Fruit fly (Drosophila melanogaster) whole organism, embryonic: ENCODE data around the gene ppk17.

Experiments
- BtbVII ChIP-seq: fragments of 200-800 bp; sonication (Bioruptor generic); optimal IDR thresholded peaks from 3 replicates; lab custom pipeline; 2017; ENCODE audit warnings: missing biosample characterization, mild to moderate bottlenecking, missing genetic modification characterization
- CG10274 ChIP-seq: fragments of 200-800 bp; sonication (Bioruptor generic); optimal IDR thresholded peaks from 3 replicates; lab custom pipeline; 2017; ENCODE audit warnings: missing biosample characterization, mild to moderate bottlenecking, missing genetic modification characterization
- CG10366 ChIP-seq: fragments of 200-800 bp; sonication (Bioruptor generic); IDR thresholded peaks from 2 replicates; pipeline ENCODE4 v1.3.6; 2022; ENCODE audit warnings: missing biosample characterization, missing genetic modification characterization
- CG10979 ChIP-seq: fragments of 200-800 bp; sonication (Bioruptor generic); optimal IDR thresholded peaks from 2 replicates; lab custom pipeline; 2018; ENCODE audit warnings: missing biosample characterization, mild to moderate bottlenecking, missing genetic modification characterization, moderate library complexity
- CG11456 ChIP-seq: fragments of 200-800 bp; sonication (Bioruptor generic); IDR thresholded peaks from 3 replicates; pipeline ENCODE4 v1.3.6; 2022; ENCODE audit warnings: missing biosample characterization, missing genetic modification characterization
- CG12769 ChIP-seq: fragments of 200-800 bp; sonication (Bioruptor generic); optimal IDR thresholded peaks from 2 replicates; lab custom pipeline; 2019; ENCODE audit warnings: missing biosample characterization, mild to moderate bottlenecking, missing genetic modification characterization, moderate library complexity
- CG13775 ChIP-seq: fragments of 200-800 bp; sonication (Bioruptor generic); optimal IDR thresholded peaks from 3 replicates; lab custom pipeline; 2017; ENCODE audit warnings: missing biosample characterization, mild to moderate bottlenecking, missing genetic modification characterization
- CG17328 ChIP-seq: fragments of 200-800 bp; sonication (Bioruptor generic); IDR thresholded peaks from 2 replicates; pipeline ENCODE4 v1.3.6; 2022; ENCODE audit warnings: missing biosample characterization, missing genetic modification characterization
- CG17385 ChIP-seq: fragments of 200-800 bp; sonication (Bioruptor generic); optimal IDR thresholded peaks from 3 replicates; lab custom pipeline; 2018; ENCODE audit warnings: missing biosample characterization, mild to moderate bottlenecking, missing genetic modification characterization
- CG18476 ChIP-seq: fragments of 200-800 bp; sonication (Bioruptor generic); optimal IDR thresholded peaks from 2 replicates; lab custom pipeline; 2016; ENCODE audit warnings: missing biosample characterization, mild to moderate bottlenecking, missing genetic modification characterization
- CG3163 ChIP-seq: fragments of 200-800 bp; sonication (Bioruptor generic); optimal IDR thresholded peaks from 3 replicates; lab custom pipeline; 2016; ENCODE audit warnings: missing biosample characterization, missing genetic modification characterization
- CG3726 ChIP-seq: fragments of 200-800 bp; sonication (Bioruptor generic); IDR thresholded peaks from 3 replicates; pipeline ENCODE4, ENCODE4 v1.3.6; 2022; ENCODE audit warnings: missing biosample characterization, missing genetic modification characterization
- CG4730 ChIP-seq: fragments of 200-800 bp; sonication (Bioruptor generic); IDR thresholded peaks from 2 replicates; pipeline ENCODE4 v1.3.6; 2022; ENCODE audit warnings: missing biosample characterization, missing genetic modification characterization
- CG6272 ChIP-seq: fragments of 200-800 bp; sonication (Bioruptor generic); IDR thresholded peaks from 2 replicates; pipeline ENCODE4 v1.3.6; 2022; ENCODE audit warnings: missing biosample characterization, missing genetic modification characterization
- CG7963 ChIP-seq: fragments of 200-800 bp; sonication (Bioruptor generic); IDR thresholded peaks from 3 replicates; pipeline ENCODE4 v1.3.6; 2022; ENCODE audit warnings: missing biosample characterization, missing genetic modification characterization; ENCODE audit not compliant: partially characterized antibody
- CG8290 ChIP-seq, 3 experiments: fragments of 200-800 bp; sonication (Bioruptor generic); optimal IDR thresholded peaks; 2 replicates each; lab custom pipeline; 2016 to 2019; ENCODE audit warnings: missing biosample characterization in 3 of 3, missing genetic modification characterization in 3 of 3, mild to moderate bottlenecking in 2 of 3, moderate library complexity in 1 of 3
- Camta ChIP-seq: fragments of 200-800 bp; sonication (Bioruptor generic); optimal IDR thresholded peaks from 2 replicates; lab custom pipeline; 2016; ENCODE audit warnings: missing biosample characterization, missing genetic modification characterization
- CrebB ChIP-seq: fragments of 200-800 bp; sonication (Bioruptor generic); optimal IDR thresholded peaks from 3 replicates; lab custom pipeline; 2018; ENCODE audit warnings: missing biosample characterization, mild to moderate bottlenecking, missing genetic modification characterization
- Dad ChIP-seq: fragments of 200-800 bp; sonication (Bioruptor generic); optimal IDR thresholded peaks from 3 replicates; lab custom pipeline; 2016; ENCODE audit warnings: missing biosample characterization, missing genetic modification characterization
- Drgx ChIP-seq: fragments of 200-800 bp; sonication (Bioruptor generic); IDR thresholded peaks from 2 replicates; pipeline ENCODE4 v1.3.6; 2022; ENCODE audit warnings: missing biosample characterization, missing genetic modification characterization
- H2.0 ChIP-seq: fragments of 200-800 bp; sonication (Bioruptor generic); IDR thresholded peaks from 2 replicates; pipeline ENCODE4 v1.3.6; 2022; ENCODE audit warnings: missing biosample characterization, missing genetic modification characterization
- Hand ChIP-seq: fragments of 200-800 bp; sonication (Bioruptor generic); optimal IDR thresholded peaks from 2 replicates; lab custom pipeline; 2017; ENCODE audit warnings: mild to moderate bottlenecking, missing biosample characterization, missing genetic modification reagents, missing genetic modification characterization
- Hey ChIP-seq: fragments of 200-800 bp; sonication (Bioruptor generic); optimal IDR thresholded peaks from 3 replicates; lab custom pipeline; 2018; ENCODE audit warnings: missing biosample characterization, mild to moderate bottlenecking, missing genetic modification characterization
- Jarid2 ChIP-seq: fragments of 200-800 bp; sonication (Bioruptor generic); optimal IDR thresholded peaks from 3 replicates; lab custom pipeline; 2017; ENCODE audit warnings: mild to moderate bottlenecking, missing biosample characterization, missing genetic modification reagents, missing genetic modification characterization
- Med ChIP-seq: fragments of 200-800 bp; sonication (Bioruptor generic); peaks from one replicate; lab custom pipeline; 2016; ENCODE audit warnings: missing biosample characterization, missing genetic modification characterization, mild to moderate bottlenecking, inconsistent platforms, moderate library complexity
- Oli ChIP-seq: fragments of 200-800 bp; sonication (Bioruptor generic); optimal IDR thresholded peaks from 2 replicates; lab custom pipeline; 2018; ENCODE audit warnings: missing biosample characterization, mild to moderate bottlenecking, missing genetic modification characterization, moderate library complexity
- Rfx ChIP-seq: fragments of 200-800 bp; sonication (Bioruptor generic); IDR thresholded peaks from 2 replicates; pipeline ENCODE4 v1.3.6; 2022; ENCODE audit warnings: missing biosample characterization, missing genetic modification characterization
- Tbp ChIP-seq: fragments of >200 bp; optimal IDR thresholded peaks from 2 replicates; lab custom pipeline; 2018; ENCODE audit warnings: missing biosample characterization, missing genetic modification characterization
- ase ChIP-seq: fragments of 200-800 bp; sonication (Bioruptor generic); IDR thresholded peaks from 3 replicates; pipeline ENCODE4 v1.3.6; 2022; ENCODE audit warnings: missing biosample characterization, missing genetic modification characterization
- bigmax ChIP-seq: fragments of 200-800 bp; sonication (Bioruptor generic); optimal IDR thresholded peaks from 2 replicates; lab custom pipeline; 2018; ENCODE audit warnings: missing biosample characterization, mild to moderate bottlenecking, missing genetic modification characterization
- chinmo ChIP-seq: fragments of 200-800 bp; sonication (Bioruptor generic); IDR thresholded peaks from 4 replicates; pipeline ENCODE4 v1.3.6; 2022; ENCODE audit warnings: missing biosample characterization, missing genetic modification characterization; ENCODE audit not compliant: partially characterized antibody
- crc ChIP-seq: fragments of 200-800 bp; sonication (Bioruptor generic); optimal IDR thresholded peaks from 2 replicates; lab custom pipeline; 2016; ENCODE audit warnings: missing biosample characterization, missing genetic modification characterization
- exex ChIP-seq: fragments of 200-800 bp; sonication (Bioruptor generic); optimal IDR thresholded peaks from 4 replicates; lab custom pipeline; 2018; ENCODE audit warnings: missing biosample characterization, mild to moderate bottlenecking, missing genetic modification characterization, moderate library complexity
- eyg ChIP-seq: fragments of 200-800 bp; sonication (Bioruptor generic); optimal IDR thresholded peaks from 3 replicates; lab custom pipeline; 2016; ENCODE audit warnings: missing biosample characterization, missing genetic modification characterization
- hbn ChIP-seq: fragments of 200-800 bp; sonication (Bioruptor generic); IDR thresholded peaks from 2 replicates; pipeline ENCODE4 v1.3.6; 2022; ENCODE audit warnings: missing biosample characterization, missing genetic modification characterization; ENCODE audit not compliant: partially characterized antibody
- hkb ChIP-seq, 2 experiments: fragments of 200-800 bp in 1 of 2; fragments of >200 bp in 1 of 2; sonication (Bioruptor generic) in 1 of 2; IDR thresholded peaks in 1 of 2; optimal IDR thresholded peaks in 1 of 2; 2 replicates each; pipeline versions ENCODE4 v1.3.6 to Lab custom; 2017 to 2022; ENCODE audit warnings: missing biosample characterization in 1 of 2, missing genetic modification characterization in 1 of 2
- ken ChIP-seq: fragments of 200-800 bp; sonication (Bioruptor generic); IDR thresholded peaks from 3 replicates; pipeline ENCODE4 v1.3.6; 2022; ENCODE audit warnings: missing biosample characterization, missing genetic modification characterization
- lab ChIP-seq: fragments of 200-800 bp; sonication (Bioruptor generic); optimal IDR thresholded peaks from 3 replicates; lab custom pipeline; 2017; ENCODE audit warnings: missing biosample characterization, missing genetic modification characterization, mild to moderate bottlenecking, moderate library complexity, missing genetic modification reagents
- lbe ChIP-seq: fragments of 200-800 bp; sonication (Bioruptor generic); optimal IDR thresholded peaks from 2 replicates; lab custom pipeline; 2016; ENCODE audit warnings: missing biosample characterization, mild to moderate bottlenecking, missing genetic modification characterization
- mirr ChIP-seq: fragments of 200-800 bp; sonication (Bioruptor generic); optimal IDR thresholded peaks from 3 replicates; lab custom pipeline; 2018; ENCODE audit warnings: missing biosample characterization, mild to moderate bottlenecking, missing genetic modification characterization
- nmo ChIP-seq: fragments of 200-800 bp; sonication (Bioruptor generic); optimal IDR thresholded peaks from 2 replicates; lab custom pipeline; 2018; ENCODE audit warnings: missing biosample characterization, mild to moderate bottlenecking, missing genetic modification characterization, moderate library complexity
- pho ChIP-seq: fragments of 200-800 bp; sonication (Bioruptor generic); optimal IDR thresholded peaks from 2 replicates; lab custom pipeline; 2016; ENCODE audit warnings: missing biosample characterization, missing genetic modification characterization
- pnt ChIP-seq: fragments of 200-800 bp; sonication (Bioruptor generic); optimal IDR thresholded peaks from 3 replicates; lab custom pipeline; 2016; ENCODE audit warnings: missing biosample characterization, missing genetic modification characterization
- sd ChIP-seq: fragments of 200-800 bp; sonication (Bioruptor generic); optimal IDR thresholded peaks from 3 replicates; lab custom pipeline; 2018; ENCODE audit warnings: missing biosample characterization, mild to moderate bottlenecking, missing genetic modification characterization, moderate library complexity
- so ChIP-seq: fragments of 200-800 bp; sonication (Bioruptor generic); IDR thresholded peaks from 3 replicates; pipeline ENCODE4 v1.3.6; 2022; ENCODE audit warnings: missing biosample characterization, missing genetic modification characterization
- sug ChIP-seq: fragments of 200-800 bp; optimal IDR thresholded peaks from 2 replicates; lab custom pipeline; 2019; ENCODE audit warnings: missing biosample characterization, mild to moderate bottlenecking, missing genetic modification characterization, moderate library complexity

Gene ppk17

DNA sequence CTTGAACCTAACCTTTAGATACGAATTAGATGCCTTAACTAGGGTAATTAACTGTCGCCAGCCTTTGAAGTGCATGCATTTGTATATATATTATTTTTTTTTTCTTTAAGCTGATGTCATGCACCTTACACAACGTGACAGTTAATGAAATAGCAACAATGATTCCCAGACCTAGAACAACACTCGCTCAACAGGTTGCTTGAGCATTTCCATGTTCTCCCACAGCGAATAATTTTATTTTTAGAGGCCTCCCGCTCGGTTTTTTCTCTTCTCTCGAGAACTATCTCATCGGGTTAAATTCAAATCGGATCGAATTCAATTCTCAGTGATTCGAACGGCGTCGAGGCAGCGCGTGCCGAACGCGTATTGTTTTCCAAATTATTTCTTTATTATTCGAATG, 38.4 kb upstream of the ppk17 start, which contains the start of gene Ugt37D1 (continued):
- TF ChIP-seq sd (no peak), pnt (no peak), nmo (GFP tag; lab: Kevin White, UChicago) (no peak), Oli (tag; lab: Kevin White, UChicago) (no peak), CG18476 (no peak), Tbp (GFP tag; lab: Kevin White, UChicago) (no peak), bigmax (GFP tag; lab: Kevin White, UChicago) (no peak), so (GFP tag; lab: Robert Waterston, UW) (no peak; the same call in 2 of the 3 replicates), Rfx (no peak), Camta (no peak), Med (peak; percentile 31), CG17328 (no peak), CG17385 (GFP tag; lab: Kevin White, UChicago) (no peak), eyg (GFP tag; lab: Kevin White, UChicago) (no peak)

DNA sequence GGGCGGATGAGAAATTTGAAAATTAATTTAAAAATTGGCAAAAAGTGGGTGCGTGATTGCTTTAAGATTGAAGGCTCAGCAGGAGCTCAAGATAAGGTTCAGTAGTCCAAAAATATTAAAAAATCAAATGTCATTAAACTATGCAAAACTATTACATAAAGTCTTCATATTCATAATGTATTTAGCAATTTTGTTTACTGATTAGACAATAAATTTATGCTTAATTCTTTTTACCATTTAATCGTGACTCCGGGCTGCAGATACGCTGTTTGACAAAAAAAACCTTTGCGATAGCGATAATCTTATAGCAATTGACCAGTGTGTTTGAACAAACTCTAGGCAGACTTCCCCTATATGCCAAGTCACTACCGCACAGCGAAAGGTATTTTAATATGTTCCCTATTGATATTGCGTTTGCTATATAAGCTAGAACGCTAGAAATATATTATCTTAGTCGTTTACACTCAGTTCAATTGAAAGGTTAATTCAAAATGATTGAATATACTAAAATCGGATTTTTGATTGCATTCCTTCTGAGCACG, 35.8 kb upstream of the ppk17 start, which contains the start of gene Ugt37E1:
Gene Ugt37E1 (plus strand): TSS at position 492 of the 542 bp plus-strand sequence.
- TF ChIP-seq CG10979 (tag; lab: Kevin White, UChicago) = no peak
- peak; percentile 59 for TF ChIP-seq exex (tag; lab: Kevin White, UChicago)
- TF ChIP-seq Dad (GFP tag; lab: Kevin White, UChicago) = no peak
- no peak for TF ChIP-seq CG10274 (GFP tag; lab: Kevin White, UChicago)

DNA sequence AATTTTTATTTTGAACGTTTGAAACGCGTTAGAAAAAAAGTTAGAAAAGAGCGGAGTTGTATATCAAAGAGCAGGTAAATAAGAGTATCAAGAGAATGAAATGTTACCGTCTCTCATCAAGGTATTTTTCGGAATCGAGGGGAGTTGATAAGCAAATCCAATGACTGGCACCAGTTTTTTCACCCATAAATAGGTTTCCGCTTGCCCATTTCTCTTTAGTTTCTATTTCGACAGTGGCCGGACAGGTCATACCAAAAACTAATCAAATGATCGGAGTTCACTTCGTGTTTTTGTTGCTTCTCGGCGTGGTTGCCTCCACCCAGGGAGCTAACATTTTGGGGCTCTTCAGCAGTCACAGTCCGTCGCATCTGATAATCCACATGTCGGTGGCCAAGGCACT, 33.6 kb upstream of the ppk17 start, which contains the start of gene Ugt37C2:
Gene Ugt37C2 (plus strand): TSS at position 242 of the 400 bp plus-strand sequence.
- no peak for TF ChIP-seq ase (GFP tag; lab: Robert Waterston, UW)
- TF ChIP-seq mirr = peak; percentile 18
- TF ChIP-seq Med = peak; percentile 54
- no peak for TF ChIP-seq crc (GFP tag; lab: Kevin White, UChicago)
- TF ChIP-seq CG8290 (GFP tag; optimal IDR thresholded peaks at IDR 0.05; lab: Kevin White, UChicago) = no peak
- TF ChIP-seq CG8290 (tag; optimal IDR thresholded peaks at IDR 0.05; lab: Kevin White, UChicago) = peak in 1 of 2 experiments; percentile 12
- TF ChIP-seq chinmo (GFP tag; lab: Robert Waterston, UW) = 0 out of 4 replicates have a peak, but pooled peaks have one; percentile 30
- 0 out of 3 replicates have a peak, but pooled peaks have one; percentile 3 for TF ChIP-seq ken
- TF ChIP-seq Hand (GFP tag; lab: Kevin White, UChicago) = no peak
- no peak for TF ChIP-seq Hey
- no peak for TF ChIP-seq BtbVII
- TF ChIP-seq CG12769 = peak; percentile 40
- TF ChIP-seq sug (tag; lab: Kevin White, UChicago) = peak; percentile 16
- no peak for TF ChIP-seq CG6272 (GFP tag; lab: Robert Waterston, UW)
- TF ChIP-seq pho (GFP tag; lab: Kevin White, UChicago) = no peak
- TF ChIP-seq CG10366 (GFP tag; lab: Robert Waterston, UW) = no peak
- TF ChIP-seq lab (GFP tag; lab: Kevin White, UChicago) = peak; percentile 27
- TF ChIP-seq CG13775 (GFP tag; lab: Kevin White, UChicago) = no peak
- no peak for TF ChIP-seq hkb (optimal IDR thresholded peaks at IDR 0.05; lab: Kevin White, UChicago)
- no peak for TF ChIP-seq hkb (GFP tag; IDR thresholded peaks at IDR 0.05; lab: Robert Waterston, UW)
- peak; percentile 94 for TF ChIP-seq CG3163 (GFP tag; lab: Kevin White, UChicago)
- TF ChIP-seq lbe = no peak
- TF ChIP-seq CG7963 (GFP tag; lab: Robert Waterston, UW) = 0 out of 3 replicates have a peak, but pooled peaks have one; percentile 15
- no peak for TF ChIP-seq CG3726 (GFP tag; lab: Robert Waterston, UW)
- no peak for TF ChIP-seq H2.0
- no peak for TF ChIP-seq Drgx
- 0 out of 2 replicates have a peak, but pooled peaks have one; percentile 28 for TF ChIP-seq hbn (GFP tag; lab: Robert Waterston, UW)
- peak; percentile 80 for TF ChIP-seq Jarid2 (GFP tag; lab: Kevin White, UChicago)
- no peak for TF ChIP-seq CG4730 (GFP tag; lab: Robert Waterston, UW)
- 0 out of 3 replicates have a peak, but pooled peaks have one; percentile 20 for TF ChIP-seq CG11456 (GFP tag; lab: Robert Waterston, UW)
- peak; percentile 11 for TF ChIP-seq exex (tag; lab: Kevin White, UChicago)
- no peak for TF ChIP-seq CG17328
- TF ChIP-seq CrebB = no peak
